Worm (Caenorhabditis elegans) whole organism, L1 larva: Measurements from ENCODE around the gene twk-9.

Source experiments
- ama-1 ChIP-seq: fragments of 150-350 bp; optimal IDR thresholded peaks from 2 replicates; lab custom pipeline; 2014
- ceh-82 ChIP-seq, 3 experiments: fragments of 150-350 bp in 1 of 3; sonication (generic microtip) in 2 of 3; optimal IDR thresholded peaks; 2 replicates each; lab custom pipeline; 2014 to 2017; ENCODE audit warnings: missing biosample characterization in 3 of 3, missing genetic modification characterization in 3 of 3
- dpl-1 ChIP-seq, 3 experiments: fragments of 150-350 bp in 2 of 3; sonication (generic microtip) in 1 of 3; optimal IDR thresholded peaks; 2 replicates each; lab custom pipeline; 2014 to 2017; ENCODE audit warnings: missing biosample characterization in 3 of 3, missing genetic modification characterization in 3 of 3, missing genetic modification reagents in 3 of 3
- ets-5 ChIP-seq: fragments of 200-800 bp; sonication (Bioruptor generic); IDR thresholded peaks from 2 replicates; pipeline ENCODE4 v1.3.6; 2022; ENCODE audit warnings: missing genetic modification characterization, missing compliant biosample characterization
- fkh-8 ChIP-seq: sonication (generic microtip); optimal IDR thresholded peaks from 2 replicates; lab custom pipeline; 2016; ENCODE audit warnings: mild to moderate bottlenecking, missing genetic modification characterization, missing compliant biosample characterization
- nhr-11 ChIP-seq: fragments of 150-350 bp; optimal IDR thresholded peaks from 2 replicates; lab custom pipeline; 2014; ENCODE audit warnings: missing biosample characterization, missing genetic modification characterization
- nhr-47 ChIP-seq: sonication (generic microtip); optimal IDR thresholded peaks from 2 replicates; lab custom pipeline; 2016; ENCODE audit warnings: mild to moderate bottlenecking, missing genetic modification characterization, moderate library complexity, missing compliant biosample characterization
- swsn-7 ChIP-seq: sonication (generic microtip); optimal IDR thresholded peaks from 2 replicates; lab custom pipeline; 2016; ENCODE audit warnings: missing genetic modification characterization, missing compliant biosample characterization
- unc-62 ChIP-seq: fragments of 150-350 bp; optimal IDR thresholded peaks from 2 replicates; lab custom pipeline; 2014; ENCODE audit warnings: missing biosample characterization, missing genetic modification reagents, missing genetic modification characterization
- ztf-4 ChIP-seq: fragments of 150-350 bp; optimal IDR thresholded peaks from 2 replicates; lab custom pipeline; 2014; ENCODE audit warnings: missing biosample characterization, missing genetic modification characterization

ce11 chrIV:9669969-9670368 lies 23.0 kb upstream of the twk-9 start:
- TF ChIP-seq dpl-1 (GFP tag; optimal IDR thresholded peaks at IDR 0.05; lab: Kevin White, UChicago) (peak; percentile 25 to 42 (median 38)), nhr-11 (tag; lab: Kevin White, UChicago) (peak; percentile 7), unc-62 (GFP tag; lab: Kevin White, UChicago) (no peak), nhr-47 (tag; lab: Kevin White, UChicago) (peak; percentile 67), fkh-8 (tag; lab: Kevin White, UChicago) (no peak), ztf-4 (peak; percentile 25), ceh-82 (tag; optimal IDR thresholded peaks at IDR 0.05; lab: Kevin White, UChicago) (peak in 2 of 3 experiments; percentile 1 to 31), ets-5 (GFP tag; lab: Robert Waterston, UW) (no peak), swsn-7 (tag; lab: Kevin White, UChicago) (peak; percentile 59), ama-1 (lab: Kevin White, UChicago) (peak; percentile 9)
